Worm (Caenorhabditis elegans): Measurements from ENCODE around the gene mnk-1.

mnk-1 gene

DNA sequence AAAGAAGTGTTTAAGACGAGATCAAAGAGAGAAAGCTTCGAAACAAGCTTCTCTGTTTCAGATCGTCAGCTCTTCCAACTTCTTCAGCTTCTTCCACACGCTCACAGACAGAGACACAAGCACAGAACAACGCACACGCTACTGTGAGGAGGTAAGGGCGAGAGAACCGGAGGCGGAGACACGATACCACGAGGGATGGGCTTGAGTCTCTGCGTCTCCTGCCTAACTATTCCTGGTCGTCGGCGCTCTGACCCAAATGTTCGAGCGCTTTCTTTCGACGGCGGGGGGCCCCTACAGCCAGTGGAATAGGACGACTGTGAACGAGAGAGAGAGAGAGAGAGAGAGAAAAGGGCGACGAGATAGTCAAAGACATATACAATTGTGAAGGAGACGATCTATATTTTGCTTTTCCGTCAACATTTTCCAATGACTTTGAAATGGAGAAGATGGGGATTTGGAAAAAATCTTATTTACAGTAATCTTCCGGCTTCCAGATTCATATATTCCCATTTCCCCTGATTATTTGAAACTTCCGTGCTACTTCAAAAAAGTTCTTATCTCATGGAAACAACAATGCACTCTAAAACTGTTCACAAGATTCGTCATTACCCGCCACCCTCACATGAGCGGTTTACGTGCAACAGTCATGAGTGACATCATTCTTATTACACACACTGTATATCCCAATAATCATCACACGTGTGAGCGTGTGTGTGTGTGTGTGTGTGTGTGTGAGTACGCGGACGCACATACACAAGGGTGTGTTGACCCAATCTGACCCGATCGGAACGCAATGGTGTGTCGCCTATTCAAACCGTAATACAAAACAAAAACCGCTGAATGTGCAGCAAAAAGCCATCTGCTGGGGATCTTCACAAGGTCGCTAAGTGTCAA is 5.8 kb downstream of the mnk-1 start (continued):
- TF ChIP-seq mdl-1 (tag; optimal IDR thresholded peaks at IDR 0.05) (peak; percentile 85 to 95), C16A3.4 (tag; optimal IDR thresholded peaks at IDR 0.05) (peak; percentile 85), nhr-85 (tag) (peak; percentile 92), lin-15B (tag; optimal IDR thresholded peaks at IDR 0.05) (peak; percentile 44), skn-1 (tag; optimal IDR thresholded peaks at IDR 0.05) (peak; percentile 91), ceh-63 (GFP tag; optimal IDR thresholded peaks at IDR 0.05) (no peak), swsn-7 (tag; optimal IDR thresholded peaks at IDR 0.05) (peak; percentile 90), aly-2 (tag; optimal IDR thresholded peaks at IDR 0.05) (peak; percentile 16), rnt-1 (tag; optimal IDR thresholded peaks at IDR 0.05) (peak; percentile 84)

ce11 chrII:10547803-10548693 is 6.8 kb downstream of the mnk-1 start:
- TF ChIP-seq lin-35 (GFP tag; optimal IDR thresholded peaks at IDR 0.05) (peak; percentile 33 to 51), nhr-11 (tag; optimal IDR thresholded peaks at IDR 0.05) (no peak), dpl-1 (GFP tag; optimal IDR thresholded peaks at IDR 0.05) (peak in 1 of 3 experiments; percentile 15), efl-3 (GFP tag; optimal IDR thresholded peaks at IDR 0.05) (no peak), snu-23 (GFP tag; optimal IDR thresholded peaks at IDR 0.05) (peak; percentile 24), blmp-1 (tag; optimal IDR thresholded peaks at IDR 0.05) (peak; percentile 26), fkh-4 (tag; optimal IDR thresholded peaks at IDR 0.05; ENCODE audit: borderline replicate concordance) (no peak), nhr-12 (tag; optimal IDR thresholded peaks at IDR 0.05) (no peak), elt-3 (tag; optimal IDR thresholded peaks at IDR 0.05) (peak in 1 of 6 experiments; percentile 18), ceh-88 (GFP tag; IDR thresholded peaks at IDR 0.05) (peak; percentile 62; the same call in 1 of the 2 replicates), ceh-8 (GFP tag; optimal IDR thresholded peaks at IDR 0.05) (no peak), ztf-11 (tag; optimal IDR thresholded peaks at IDR 0.05) (peak in 1 of 2 experiments; percentile 35), F16B12.6 (tag; optimal IDR thresholded peaks at IDR 0.05) (no peak), nhr-19 (GFP tag; conservative IDR thresholded peaks at IDR 0.05) (0 out of 2 replicates have a peak, but pooled peaks have one; percentile 1), rnt-1 (tag; optimal IDR thresholded peaks at IDR 0.05) (peak; percentile 33), fkh-10 (GFP tag; optimal IDR thresholded peaks at IDR 0.05) (no peak), ama-1 (optimal IDR thresholded peaks at IDR 0.05) (peak; percentile 88), mdl-1 (tag; optimal IDR thresholded peaks at IDR 0.05) (peak in 1 of 2 experiments; percentile 28), nhr-71 (tag; optimal IDR thresholded peaks at IDR 0.05) (peak; percentile 60), lin-15B (tag; optimal IDR thresholded peaks at IDR 0.05) (no peak), aly-2 (tag; optimal IDR thresholded peaks at IDR 0.05) (peak; percentile 28), ztf-4 (tag; optimal IDR thresholded peaks at IDR 0.05) (peak; percentile 31), nhr-84 (tag; optimal IDR thresholded peaks at IDR 0.05) (no peak), lin-14 (GFP tag; optimal IDR thresholded peaks at IDR 0.05) (peak; percentile 63), mep-1 (tag; optimal IDR thresholded peaks at IDR 0.05) (peak; percentile 82), mab-9 (GFP tag; IDR thresholded peaks at IDR 0.05) (peak; percentile 67; the same call in 1 of the 2 replicates), unc-86 (tag; optimal IDR thresholded peaks at IDR 0.05) (peak; percentile 60), mef-2 (tag; optimal IDR thresholded peaks at IDR 0.05) (peak; percentile 18), lsy-2 (tag; optimal IDR thresholded peaks at IDR 0.05) (peak; percentile 2 to 17), efl-1 (optimal IDR thresholded peaks at IDR 0.05) (no peak), efl-1 (GFP tag; optimal IDR thresholded peaks at IDR 0.05 in 1 of 2) (peak in 1 of 2 experiments; percentile 94), skn-1 (tag; optimal IDR thresholded peaks at IDR 0.05) (peak; percentile 14), fkh-8 (tag; optimal IDR thresholded peaks at IDR 0.05) (peak; percentile 51), zip-4 (GFP tag; optimal IDR thresholded peaks at IDR 0.05) (no peak), nhr-90 (tag; optimal IDR thresholded peaks at IDR 0.05; ENCODE audit: poor library complexity) (peak; percentile 27), nhr-20 (tag; optimal IDR thresholded peaks at IDR 0.05) (peak; percentile 30), sox-4 (tag; optimal IDR thresholded peaks at IDR 0.05) (peak; percentile 21), pax-3 (tag; optimal IDR thresholded peaks at IDR 0.05) (peak; percentile 22), lin-13 (GFP tag; optimal IDR thresholded peaks at IDR 0.05) (peak; percentile 35)
